Worm (Caenorhabditis elegans) whole organism, young adult: ENCODE results near the gene let-19.

Source experiments
- B0261.1 ChIP-seq: sonication (generic microtip); optimal IDR thresholded peaks from 2 replicates; lab custom pipeline; 2016; ENCODE audit warnings: mild to moderate bottlenecking, missing genetic modification characterization, moderate library complexity, missing compliant biosample characterization
- B0336.3 ChIP-seq: fragments of 200-800 bp; sonication (Bioruptor generic); IDR thresholded peaks from 2 replicates; pipeline ENCODE4 v1.3.6; 2022; ENCODE audit warnings: missing genetic modification characterization, missing compliant biosample characterization
- C06A6.2 ChIP-seq: fragments of 200-800 bp; sonication (Bioruptor generic); conservative IDR thresholded peaks from 2 replicates; pipeline ENCODE4 v1.3.6; 2022; ENCODE audit warnings: missing genetic modification characterization, missing compliant biosample characterization
- D2030.7 ChIP-seq: fragments of 200-800 bp; sonication (Bioruptor generic); IDR thresholded peaks from 2 replicates; pipeline ENCODE4 v1.3.6; 2022; ENCODE audit warnings: missing genetic modification reagents, missing genetic modification characterization, missing compliant biosample characterization
- F10E7.11 ChIP-seq: sonication (generic microtip); optimal IDR thresholded peaks from 2 replicates; lab custom pipeline; 2017; ENCODE audit warnings: mild to moderate bottlenecking, missing genetic modification characterization, moderate library complexity, missing compliant biosample characterization
- F22D6.2 ChIP-seq: sonication (generic microtip); optimal IDR thresholded peaks from 2 replicates; lab custom pipeline; 2016; ENCODE audit warnings: mild to moderate bottlenecking, missing genetic modification characterization, missing compliant biosample characterization
- F49E8.2 ChIP-seq: sonication (generic microtip); optimal IDR thresholded peaks from 3 replicates; lab custom pipeline; 2017; ENCODE audit warnings: missing genetic modification characterization, mild to moderate bottlenecking, missing compliant biosample characterization, antibody characterized with exemption, moderate library complexity; ENCODE audit not compliant: insufficient read depth
- F52B5.7 ChIP-seq: sonication (generic microtip); optimal IDR thresholded peaks from 2 replicates; lab custom pipeline; 2016; ENCODE audit warnings: mild to moderate bottlenecking, missing genetic modification characterization, missing compliant biosample characterization
- F57C9.4 ChIP-seq: sonication (generic microtip); optimal IDR thresholded peaks from 2 replicates; lab custom pipeline; 2017; ENCODE audit warnings: mild to moderate bottlenecking, missing genetic modification characterization, missing compliant biosample characterization
- T07F8.4 ChIP-seq: sonication (generic microtip); optimal IDR thresholded peaks from 2 replicates; lab custom pipeline; 2016; ENCODE audit warnings: mild to moderate bottlenecking, missing genetic modification characterization, moderate library complexity, missing compliant biosample characterization
- Y67H2A.10 ChIP-seq: fragments of 200-800 bp; sonication (Bioruptor generic); conservative IDR thresholded peaks from 2 replicates; pipeline ENCODE4 v1.3.6; 2022; ENCODE audit warnings: missing genetic modification reagents, missing genetic modification characterization, missing compliant biosample characterization
- ZK185.1 ChIP-seq: sonication (generic microtip); optimal IDR thresholded peaks from 2 replicates; lab custom pipeline; 2016; ENCODE audit warnings: mild to moderate bottlenecking, missing genetic modification characterization, missing compliant biosample characterization; ENCODE audit not compliant: poor library complexity, severe bottlenecking
- ama-1 ChIP-seq, 3 experiments: fragments of 150-350 bp in 1 of 3; sonication (generic microtip) in 2 of 3; optimal IDR thresholded peaks; 2 replicates each; lab custom pipeline; 2014 to 2018; ENCODE audit warnings: missing biosample characterization in 2 of 3, missing genetic modification characterization in 2 of 3, missing genetic modification reagents in 2 of 3
- aptf-2 ChIP-seq: fragments of 200-800 bp; sonication (Bioruptor generic); conservative IDR thresholded peaks from 2 replicates; pipeline ENCODE4 v1.3.6; 2022; ENCODE audit warnings: missing genetic modification reagents, missing genetic modification characterization, missing compliant biosample characterization
- attf-5 ChIP-seq: fragments of 200-800 bp; sonication (Bioruptor generic); optimal IDR thresholded peaks from 2 replicates; lab custom pipeline; 2018; ENCODE audit warnings: mild to moderate bottlenecking, missing genetic modification characterization, missing compliant biosample characterization
- cebp-1 ChIP-seq, 2 experiments: fragments of 200-800 bp in 1 of 2; sonication (Bioruptor generic) in 1 of 2; sonication (generic microtip) in 1 of 2; IDR thresholded peaks in 1 of 2; optimal IDR thresholded peaks in 1 of 2; 2 replicates each; pipeline versions ENCODE4 v1.3.6 to Lab custom; 2017 to 2022; ENCODE audit warnings: missing compliant biosample characterization in 2 of 2, missing genetic modification characterization in 2 of 2, mild to moderate bottlenecking in 1 of 2, missing genetic modification reagents in 1 of 2, moderate library complexity in 1 of 2
- ceh-27 ChIP-seq: fragments of 200-800 bp; sonication (Bioruptor generic); optimal IDR thresholded peaks from 2 replicates; lab custom pipeline; 2018; ENCODE audit warnings: mild to moderate bottlenecking, missing genetic modification characterization, moderate library complexity, missing compliant biosample characterization
- ceh-58 ChIP-seq: fragments of 200-800 bp; sonication (Bioruptor generic); IDR thresholded peaks from 2 replicates; pipeline ENCODE4 v1.3.6; 2022; ENCODE audit warnings: missing genetic modification characterization, missing compliant biosample characterization
- chd-7 ChIP-seq: sonication (generic microtip); optimal IDR thresholded peaks from 2 replicates; lab custom pipeline; 2016; ENCODE audit warnings: mild to moderate bottlenecking, missing genetic modification characterization, moderate library complexity, missing compliant biosample characterization
- die-1 ChIP-seq: sonication (generic microtip); optimal IDR thresholded peaks from 2 replicates; lab custom pipeline; 2016; ENCODE audit warnings: missing genotype, mild to moderate bottlenecking, missing genetic modification characterization, missing compliant biosample characterization
- dox-1 ChIP-seq: fragments of 200-800 bp; sonication (Bioruptor generic); IDR thresholded peaks from 2 replicates; pipeline ENCODE4 v1.3.6; 2022; ENCODE audit warnings: missing genetic modification reagents, missing genetic modification characterization, missing compliant biosample characterization
- dpl-1 ChIP-seq: fragments of 150-350 bp; optimal IDR thresholded peaks from 2 replicates; lab custom pipeline; 2014; ENCODE audit warnings: missing biosample characterization, missing genetic modification reagents, missing genetic modification characterization
- egrh-3 ChIP-seq: fragments of 200-800 bp; sonication (Bioruptor generic); IDR thresholded peaks from 2 replicates; pipeline ENCODE4 v1.3.6; 2022; ENCODE audit warnings: missing genetic modification reagents, missing genetic modification characterization, missing compliant biosample characterization
- him-1 ChIP-seq: sonication (generic microtip); optimal IDR thresholded peaks from 2 replicates; lab custom pipeline; 2016; ENCODE audit warnings: missing genotype, missing genetic modification reagents, missing genetic modification characterization, missing compliant biosample characterization
- hlh-26 ChIP-seq: fragments of 200-800 bp; sonication (Bioruptor generic); conservative IDR thresholded peaks from 2 replicates; pipeline ENCODE4 v1.3.6; 2022; ENCODE audit warnings: missing genetic modification reagents, missing genetic modification characterization, missing compliant biosample characterization
- lin-26 ChIP-seq: fragments of 200-800 bp; sonication (Bioruptor generic); IDR thresholded peaks from 2 replicates; pipeline ENCODE4 v1.3.6; 2022; ENCODE audit warnings: missing genetic modification reagents, missing genetic modification characterization, missing compliant biosample characterization
- lin-54 ChIP-seq: fragments of 200-800 bp; sonication (Bioruptor generic); optimal IDR thresholded peaks from 2 replicates; lab custom pipeline; 2018; ENCODE audit warnings: mild to moderate bottlenecking, missing genetic modification characterization, missing compliant biosample characterization
- lir-1 ChIP-seq: fragments of 200-800 bp; sonication (Bioruptor generic); conservative IDR thresholded peaks from 2 replicates; pipeline ENCODE4 v1.3.6; 2022; ENCODE audit warnings: missing genetic modification reagents, missing genetic modification characterization, missing compliant biosample characterization
- lsl-1 ChIP-seq: fragments of 200-800 bp; sonication (Bioruptor generic); optimal IDR thresholded peaks from 2 replicates; lab custom pipeline; 2018; ENCODE audit warnings: mild to moderate bottlenecking, missing genetic modification characterization, moderate library complexity, missing compliant biosample characterization
- madf-3 ChIP-seq: fragments of 200-800 bp; sonication (Bioruptor generic); IDR thresholded peaks from 2 replicates; pipeline ENCODE4 v1.3.6; 2022; ENCODE audit warnings: missing genetic modification reagents, missing genetic modification characterization, missing compliant biosample characterization
- mel-28 ChIP-seq: sonication (generic microtip); optimal IDR thresholded peaks from 2 replicates; lab custom pipeline; 2016; ENCODE audit warnings: borderline replicate concordance, mild to moderate bottlenecking, missing genetic modification characterization, missing compliant biosample characterization
- mes-4 ChIP-seq: sonication (generic microtip); optimal IDR thresholded peaks from 2 replicates; lab custom pipeline; 2016; ENCODE audit warnings: missing genotype, missing genetic modification characterization, missing compliant biosample characterization
- nfyb-1 ChIP-seq: fragments of 200-800 bp; sonication (Bioruptor generic); IDR thresholded peaks from 2 replicates; pipeline ENCODE4 v1.3.6; 2022; ENCODE audit warnings: missing genetic modification reagents, missing genetic modification characterization, missing compliant biosample characterization
- nhr-80 ChIP-seq: sonication (generic microtip); optimal IDR thresholded peaks from 2 replicates; lab custom pipeline; 2016; ENCODE audit warnings: missing genetic modification characterization, missing compliant biosample characterization
- nhr-90 ChIP-seq: sonication (generic microtip); optimal IDR thresholded peaks from 2 replicates; lab custom pipeline; 2016; ENCODE audit warnings: missing genotype, mild to moderate bottlenecking, missing genetic modification characterization, missing compliant biosample characterization
- rcor-1 ChIP-seq: fragments of 200-800 bp; sonication (Bioruptor generic); IDR thresholded peaks from 2 replicates; pipeline ENCODE4 v1.3.6; 2022; ENCODE audit warnings: missing genetic modification reagents, missing genetic modification characterization, missing compliant biosample characterization
- somi-1 ChIP-seq: fragments of 200-800 bp; sonication (Bioruptor generic); optimal IDR thresholded peaks from 2 replicates; lab custom pipeline; 2018; ENCODE audit warnings: mild to moderate bottlenecking, missing genetic modification characterization, missing compliant biosample characterization
- tbx-9 ChIP-seq: sonication (generic microtip); optimal IDR thresholded peaks from 2 replicates; lab custom pipeline; 2016; ENCODE audit warnings: borderline replicate concordance, missing genetic modification characterization, inconsistent platforms, missing compliant biosample characterization
- tlf-1 ChIP-seq: fragments of 200-800 bp; sonication (Bioruptor generic); optimal IDR thresholded peaks from 2 replicates; lab custom pipeline; 2018; ENCODE audit warnings: mild to moderate bottlenecking, missing genetic modification characterization, missing compliant biosample characterization
- ztf-22 ChIP-seq: fragments of 200-800 bp; sonication (Bioruptor generic); optimal IDR thresholded peaks from 2 replicates; lab custom pipeline; 2018; ENCODE audit warnings: mild to moderate bottlenecking, missing genetic modification characterization, moderate library complexity, missing compliant biosample characterization
- ztf-3 ChIP-seq: fragments of 200-800 bp; sonication (Bioruptor generic); optimal IDR thresholded peaks from 2 replicates; lab custom pipeline; 2018; ENCODE audit warnings: mild to moderate bottlenecking, missing genetic modification characterization, missing compliant biosample characterization

Gene let-19

ce11 chrII:8740326-8740949, 30.3 kb upstream of the let-19 start (continued):
- no peak for TF ChIP-seq ama-1 (optimal IDR thresholded peaks at IDR 0.05; lab: Kevin White, UChicago)
- no peak for TF ChIP-seq ama-1 (GFP tag; optimal IDR thresholded peaks at IDR 0.05; lab: Kevin White, UChicago)
- no peak for TF ChIP-seq madf-3 (GFP tag; lab: Robert Waterston, UW)
- TF ChIP-seq nfyb-1 (GFP tag; lab: Robert Waterston, UW) = peak; percentile 21; the same call in 1 of the 2 replicates
- no peak for TF ChIP-seq lin-26
- no peak for TF ChIP-seq tbx-9 (tag; lab: Kevin White, UChicago)
- no peak for TF ChIP-seq chd-7 (tag; lab: Kevin White, UChicago)
- no peak for TF ChIP-seq cebp-1 (GFP tag; IDR thresholded peaks at IDR 0.05; lab: Robert Waterston, UW)
- TF ChIP-seq cebp-1 (tag; optimal IDR thresholded peaks at IDR 0.05; lab: Kevin White, UChicago) = peak; percentile 36
- no peak for TF ChIP-seq ceh-58 (GFP tag; lab: Robert Waterston, UW)
- no peak for TF ChIP-seq lsl-1

ce11 chrII:8741277-8741676, 29.5 kb upstream of the let-19 start:
- TF ChIP-seq B0261.1 (tag; lab: Kevin White, UChicago) = no peak
- TF ChIP-seq C06A6.2 (GFP tag; lab: Robert Waterston, UW) = peak; percentile 47; the same call in 1 of the 2 replicates
- TF ChIP-seq mes-4 (tag; lab: Kevin White, UChicago) = no peak
- TF ChIP-seq ztf-22 (GFP tag; lab: Kevin White, UChicago) = peak; percentile 19
- TF ChIP-seq egrh-3 (GFP tag; lab: Robert Waterston, UW) = no peak
- no peak for TF ChIP-seq cebp-1 (GFP tag; IDR thresholded peaks at IDR 0.05; lab: Robert Waterston, UW)
- peak; percentile 35 for TF ChIP-seq cebp-1 (tag; optimal IDR thresholded peaks at IDR 0.05; lab: Kevin White, UChicago)
- TF ChIP-seq him-1 (tag; lab: Kevin White, UChicago) = no peak
- TF ChIP-seq nhr-80 (tag; lab: Kevin White, UChicago) = peak; percentile 33
- TF ChIP-seq somi-1 (GFP tag; lab: Kevin White, UChicago) = peak; percentile 34
- no peak for TF ChIP-seq lin-54 (GFP tag; lab: Kevin White, UChicago)
- TF ChIP-seq, all 124 proteins: peak for 5

- TF ChIP-seq F22D6.2 (tag; lab: Kevin White, UChicago) (peak; percentile 45), Y67H2A.10 (GFP tag; lab: Robert Waterston, UW) (no peak), F49E8.2 (tag; lab: Kevin White, UChicago) (no peak), attf-5 (GFP tag; lab: Kevin White, UChicago) (no peak), T07F8.4 (tag; lab: Kevin White, UChicago) (no peak), die-1 (peak; percentile 39), F10E7.11 (no peak), D2030.7 (GFP tag; lab: Robert Waterston, UW) (no peak), nhr-80 (tag; lab: Kevin White, UChicago) (peak; percentile 16), dox-1 (no peak), F57C9.4 (tag; lab: Kevin White, UChicago) (no peak), somi-1 (GFP tag; lab: Kevin White, UChicago) (peak; percentile 88), hlh-26 (no peak), C06A6.2 (GFP tag; lab: Robert Waterston, UW) (peak; percentile 70), tlf-1 (peak; percentile 33), F52B5.7 (tag; lab: Kevin White, UChicago) (no peak), B0336.3 (GFP tag; lab: Robert Waterston, UW) (peak; percentile 62), rcor-1 (no peak), mel-28 (tag; lab: Kevin White, UChicago) (no peak), lir-1 (0 out of 2 replicates have a peak, but pooled peaks have one; percentile 6), dpl-1 (no peak), ceh-27 (GFP tag; lab: Kevin White, UChicago) (no peak), B0261.1 (tag; lab: Kevin White, UChicago) (no peak), aptf-2 (GFP tag; lab: Robert Waterston, UW) (no peak), ztf-3 (GFP tag; lab: Kevin White, UChicago) (no peak), ZK185.1 (tag; lab: Kevin White, UChicago) (no peak), nhr-90 (tag; lab: Kevin White, UChicago) (peak; percentile 34)
These were observed 28.5 kb upstream of the let-19 start for ce11 chrII:8742006-8742847.
